Fruit fly (Drosophila melanogaster) whole organism, embryonic: ENCODE results near the gene aop.
A peak's percentile ranks its signal among the peaks of the same experiment; 100 is the strongest.

Source experiments
- Atf-2 ChIP-seq: fragments of 200-800 bp; sonication (Bioruptor generic); optimal IDR thresholded peaks from 2 replicates; lab custom pipeline; 2016; ENCODE audit warnings: missing biosample characterization, missing genetic modification characterization
- Atf6 ChIP-seq: fragments of 200-800 bp; sonication (Bioruptor generic); IDR thresholded peaks from 2 replicates; pipeline ENCODE4 v1.3.6; 2022; ENCODE audit warnings: missing biosample characterization, missing genetic modification characterization
- Bdp1 ChIP-seq: fragments of 200-800 bp; sonication (Bioruptor generic); optimal IDR thresholded peaks from 3 replicates; lab custom pipeline; 2016; ENCODE audit warnings: missing biosample characterization, missing genetic modification characterization
- Bgb ChIP-seq: fragments of 200-800 bp; sonication (Bioruptor generic); IDR thresholded peaks from 2 replicates; pipeline ENCODE4 v1.3.6; 2022; ENCODE audit warnings: missing biosample characterization, missing genetic modification characterization; ENCODE audit not compliant: partially characterized antibody
- CG1024 ChIP-seq: fragments of 200-800 bp; sonication (Bioruptor generic); IDR thresholded peaks from 2 replicates; pipeline ENCODE4 v1.3.6; 2022; ENCODE audit warnings: missing biosample characterization, missing genetic modification characterization
- CG10654 ChIP-seq: fragments of 200-800 bp; sonication (Bioruptor generic); optimal IDR thresholded peaks from 2 replicates; lab custom pipeline; 2016; ENCODE audit warnings: missing biosample characterization, missing genetic modification characterization
- CG11560 ChIP-seq: fragments of 200-800 bp; sonication (Bioruptor generic); IDR thresholded peaks from 3 replicates; pipeline ENCODE4 v1.3.6; 2022; ENCODE audit warnings: missing biosample characterization, missing genetic modification characterization
- CG12744 ChIP-seq: fragments of 200-800 bp; sonication (Bioruptor generic); optimal IDR thresholded peaks from 2 replicates; lab custom pipeline; 2016; ENCODE audit warnings: missing biosample characterization, missing genetic modification characterization
- CG13775 ChIP-seq: fragments of 200-800 bp; sonication (Bioruptor generic); optimal IDR thresholded peaks from 3 replicates; lab custom pipeline; 2017; ENCODE audit warnings: missing biosample characterization, mild to moderate bottlenecking, missing genetic modification characterization
- CG14667 ChIP-seq: fragments of 200-800 bp; sonication (Bioruptor generic); IDR thresholded peaks from 2 replicates; pipeline ENCODE4 v1.3.6; 2022; ENCODE audit warnings: missing biosample characterization, missing genetic modification characterization
- CG30020 ChIP-seq: fragments of 200-800 bp; optimal IDR thresholded peaks from 2 replicates; lab custom pipeline; 2019; ENCODE audit warnings: missing biosample characterization, mild to moderate bottlenecking, missing genetic modification characterization, moderate library complexity
- CG32532 ChIP-seq: fragments of 200-800 bp; sonication (Bioruptor generic); IDR thresholded peaks from 2 replicates; pipeline ENCODE4 v1.3.6; 2022; ENCODE audit warnings: missing biosample characterization, missing genetic modification characterization
- CG4404 ChIP-seq: fragments of 200-800 bp; sonication (Bioruptor generic); IDR thresholded peaks from 2 replicates; pipeline ENCODE4 v1.3.6; 2022; ENCODE audit warnings: missing biosample characterization, missing genetic modification characterization
- CG5953 ChIP-seq: fragments of 200-800 bp; sonication (Bioruptor generic); IDR thresholded peaks from 2 replicates; pipeline ENCODE4 v1.3.6; 2022; ENCODE audit warnings: missing biosample characterization, missing genetic modification characterization
- CG7987 ChIP-seq: fragments of 200-800 bp; sonication (Bioruptor generic); optimal IDR thresholded peaks from 2 replicates; lab custom pipeline; 2018; ENCODE audit warnings: missing biosample characterization, mild to moderate bottlenecking, missing genetic modification characterization, moderate library complexity
- CG8478 ChIP-seq: fragments of >200 bp; optimal IDR thresholded peaks from 2 replicates; lab custom pipeline; 2018
- CG9215 ChIP-seq: fragments of 200-800 bp; sonication (Bioruptor generic); IDR thresholded peaks from 2 replicates; pipeline ENCODE4 v1.3.6; 2022; ENCODE audit warnings: missing biosample characterization, missing genetic modification characterization
- CG9797 ChIP-seq: fragments of 200-800 bp; sonication (Bioruptor generic); optimal IDR thresholded peaks from 3 replicates; lab custom pipeline; 2018; ENCODE audit warnings: missing biosample characterization, mild to moderate bottlenecking, missing genetic modification characterization
- Deaf1 ChIP-seq: fragments of 200-800 bp; optimal IDR thresholded peaks from 3 replicates; lab custom pipeline; 2019; ENCODE audit warnings: missing biosample characterization, mild to moderate bottlenecking, missing genetic modification characterization, moderate library complexity
- Doc2 ChIP-seq: fragments of 200-800 bp; sonication (Bioruptor generic); IDR thresholded peaks from 2 replicates; pipeline ENCODE4 v1.3.6; 2022; ENCODE audit warnings: missing biosample characterization, missing genetic modification characterization
- Drgx ChIP-seq: fragments of 200-800 bp; sonication (Bioruptor generic); IDR thresholded peaks from 2 replicates; pipeline ENCODE4 v1.3.6; 2022; ENCODE audit warnings: missing biosample characterization, missing genetic modification characterization
- Fer1 ChIP-seq: fragments of 200-800 bp; sonication (Bioruptor generic); optimal IDR thresholded peaks from 2 replicates; lab custom pipeline; 2017; ENCODE audit warnings: missing biosample characterization, mild to moderate bottlenecking, missing genetic modification characterization
- Fer2 ChIP-seq: fragments of 200-800 bp; sonication (Bioruptor generic); optimal IDR thresholded peaks from 2 replicates; lab custom pipeline; 2018; ENCODE audit warnings: missing biosample characterization, mild to moderate bottlenecking, missing genetic modification characterization, moderate library complexity
- H15 ChIP-seq: fragments of 200-800 bp; sonication (Bioruptor generic); IDR thresholded peaks from 3 replicates; pipeline ENCODE4 v1.3.6; 2022; ENCODE audit warnings: missing biosample characterization, missing genetic modification characterization
- Ptx1 ChIP-seq: fragments of 200-800 bp; sonication (Bioruptor generic); IDR thresholded peaks from 2 replicates; pipeline ENCODE4 v1.3.6; 2022; ENCODE audit warnings: missing biosample characterization, missing genetic modification characterization
- Spps ChIP-seq: fragments of 200-800 bp; sonication (Bioruptor generic); optimal IDR thresholded peaks from 2 replicates; lab custom pipeline; 2018; ENCODE audit warnings: missing biosample characterization, mild to moderate bottlenecking, missing genetic modification characterization
- Sry-β ChIP-seq: fragments of 200-800 bp; sonication (Bioruptor generic); optimal IDR thresholded peaks from 2 replicates; lab custom pipeline; 2018; ENCODE audit warnings: missing biosample characterization, mild to moderate bottlenecking, missing genetic modification characterization, moderate library complexity
- abd-A ChIP-seq: fragments of 200-800 bp; sonication (Bioruptor generic); optimal IDR thresholded peaks from 3 replicates; lab custom pipeline; 2019; ENCODE audit warnings: missing biosample characterization, mild to moderate bottlenecking, missing genetic modification characterization, moderate library complexity
- ase ChIP-seq: fragments of 200-800 bp; sonication (Bioruptor generic); IDR thresholded peaks from 3 replicates; pipeline ENCODE4 v1.3.6; 2022; ENCODE audit warnings: missing biosample characterization, missing genetic modification characterization
- dimm ChIP-seq: fragments of 200-800 bp; sonication (Bioruptor generic); IDR thresholded peaks from 2 replicates; pipeline ENCODE4 v1.3.6; 2022; ENCODE audit warnings: missing biosample characterization, missing genetic modification characterization
- dysf ChIP-seq: fragments of 200-800 bp; sonication (Bioruptor generic); IDR thresholded peaks from 3 replicates; pipeline ENCODE4 v1.3.6; 2022; ENCODE audit warnings: missing biosample characterization, missing genetic modification characterization
- ems ChIP-seq: fragments of 200-800 bp; sonication (Bioruptor generic); optimal IDR thresholded peaks from 3 replicates; lab custom pipeline; 2016; ENCODE audit warnings: missing biosample characterization, missing genetic modification characterization
- fd102C ChIP-seq: fragments of 200-800 bp; sonication (Bioruptor generic); optimal IDR thresholded peaks from 2 replicates; lab custom pipeline; 2018; ENCODE audit warnings: missing biosample characterization, mild to moderate bottlenecking, missing genetic modification characterization, moderate library complexity
- ftz-f1 ChIP-seq: fragments of 200-800 bp; sonication (Bioruptor generic); optimal IDR thresholded peaks from 2 replicates; lab custom pipeline; 2016; ENCODE audit warnings: missing biosample characterization, missing genetic modification characterization
- gfzf ChIP-seq: fragments of 200-800 bp; sonication (Bioruptor generic); optimal IDR thresholded peaks from 2 replicates; lab custom pipeline; 2016; ENCODE audit warnings: missing biosample characterization, mild to moderate bottlenecking, missing genetic modification characterization, moderate library complexity
- ham ChIP-seq: fragments of 200-800 bp; sonication (Bioruptor generic); IDR thresholded peaks from 2 replicates; pipeline ENCODE4 v1.3.6; 2022; ENCODE audit warnings: missing biosample characterization, missing genetic modification characterization
- kah ChIP-seq: fragments of 200-800 bp; sonication (Bioruptor generic); optimal IDR thresholded peaks from 2 replicates; lab custom pipeline; 2018; ENCODE audit warnings: missing biosample characterization, mild to moderate bottlenecking, missing genetic modification characterization
- kni ChIP-seq: fragments of 200-800 bp; sonication (Bioruptor generic); optimal IDR thresholded peaks from 3 replicates; lab custom pipeline; 2017; ENCODE audit warnings: mild to moderate bottlenecking, missing biosample characterization, missing genetic modification reagents, missing genetic modification characterization
- luna ChIP-seq: fragments of 200-800 bp; sonication (Bioruptor generic); optimal IDR thresholded peaks from 2 replicates; lab custom pipeline; 2016; ENCODE audit warnings: missing biosample characterization, missing genetic modification characterization
- pros ChIP-seq: fragments of 200-800 bp; sonication (Bioruptor generic); optimal IDR thresholded peaks from 3 replicates; lab custom pipeline; 2019; ENCODE audit warnings: missing biosample characterization, mild to moderate bottlenecking, missing genetic modification characterization, moderate library complexity
- pzg ChIP-seq: fragments of 200-800 bp; sonication (Bioruptor generic); optimal IDR thresholded peaks from 3 replicates; lab custom pipeline; 2018; ENCODE audit warnings: missing biosample characterization, mild to moderate bottlenecking, missing genetic modification characterization, moderate library complexity
- ranshi ChIP-seq: fragments of 200-800 bp; sonication (Bioruptor generic); IDR thresholded peaks from 2 replicates; pipeline ENCODE4 v1.3.6; 2022; ENCODE audit warnings: missing biosample characterization, missing genetic modification characterization
- sens ChIP-seq: fragments of 200-800 bp; sonication (Bioruptor generic); peaks from one replicate; lab custom pipeline; 2016; ENCODE audit warnings: missing biosample characterization, missing genetic modification characterization
- sens-2 ChIP-seq: fragments of 200-800 bp; sonication (Bioruptor generic); IDR thresholded peaks from 2 replicates; pipeline ENCODE4 v1.3.6; 2022; ENCODE audit warnings: missing biosample characterization, missing genetic modification characterization
- slp2 ChIP-seq: fragments of 200-800 bp; sonication (Bioruptor generic); optimal IDR thresholded peaks from 2 replicates; lab custom pipeline; 2016; ENCODE audit warnings: missing biosample characterization, missing genetic modification characterization
- sqz ChIP-seq: fragments of 200-800 bp; sonication (Bioruptor generic); optimal IDR thresholded peaks from 3 replicates; lab custom pipeline; 2018; ENCODE audit warnings: missing biosample characterization, mild to moderate bottlenecking, missing genetic modification characterization
- stwl ChIP-seq: fragments of 200-800 bp; sonication (Bioruptor generic); optimal IDR thresholded peaks from 3 replicates; lab custom pipeline; 2018; ENCODE audit warnings: missing biosample characterization, mild to moderate bottlenecking, missing genetic modification characterization, moderate library complexity
- tll ChIP-seq, 2 experiments: fragments of 200-800 bp in 1 of 2; fragments of >200 bp in 1 of 2; sonication (Bioruptor generic) in 1 of 2; optimal IDR thresholded peaks; 2 replicates each; lab custom pipeline; 2017 to 2019; ENCODE audit warnings: missing biosample characterization in 2 of 2, missing genetic modification characterization in 2 of 2, mild to moderate bottlenecking in 1 of 2, moderate library complexity in 1 of 2
- unpg ChIP-seq: fragments of 200-800 bp; sonication (Bioruptor generic); optimal IDR thresholded peaks from 3 replicates; lab custom pipeline; 2018; ENCODE audit warnings: missing biosample characterization, mild to moderate bottlenecking, missing genetic modification characterization, moderate library complexity
- vnd ChIP-seq: fragments of 200-800 bp; sonication (Bioruptor generic); IDR thresholded peaks from 3 replicates; pipeline ENCODE4 v1.3.6; 2022; ENCODE audit warnings: missing biosample characterization, missing genetic modification characterization; ENCODE audit not compliant: partially characterized antibody
- wek ChIP-seq: fragments of 200-800 bp; sonication (Bioruptor generic); optimal IDR thresholded peaks from 3 replicates; lab custom pipeline; 2018; ENCODE audit warnings: missing biosample characterization, mild to moderate bottlenecking, missing genetic modification characterization, moderate library complexity
- zfh1 ChIP-seq: fragments of 200-800 bp; sonication (Bioruptor generic); IDR thresholded peaks from 3 replicates; pipeline ENCODE4 v1.3.6; 2022; ENCODE audit warnings: missing biosample characterization, missing genetic modification characterization
- zfh2 ChIP-seq: fragments of 200-800 bp; sonication (Bioruptor generic); optimal IDR thresholded peaks from 2 replicates; lab custom pipeline; 2016; ENCODE audit warnings: missing biosample characterization, missing genetic modification characterization

The aop gene

DNA sequence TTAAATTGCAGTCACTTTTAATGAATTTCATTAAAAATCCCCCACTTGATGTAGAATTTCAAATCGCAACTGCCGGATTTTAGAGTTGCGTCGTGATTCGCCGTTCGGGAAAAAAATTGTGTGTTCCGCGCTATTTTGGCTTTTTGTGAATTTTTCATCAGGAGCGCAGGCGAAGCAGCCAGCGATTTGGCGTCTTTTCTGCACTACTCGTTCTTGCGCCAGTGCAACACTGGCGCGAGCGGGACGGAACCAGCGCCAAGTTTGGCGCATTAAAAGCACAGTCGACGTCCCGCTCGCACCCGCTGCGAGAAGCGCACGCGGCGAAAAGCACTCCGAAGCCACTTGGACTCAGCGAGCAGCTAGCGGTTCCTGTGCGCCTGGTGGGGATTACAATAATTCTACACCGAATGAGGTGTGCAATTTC, 14.8 kb upstream of the aop start (continued):
- no peak for TF ChIP-seq Drgx (GFP tag; lab: Robert Waterston, UW)
- TF ChIP-seq Atf-2 (GFP tag; lab: Kevin White, UChicago), result no peak
- TF ChIP-seq kni (GFP tag; lab: Kevin White, UChicago), result peak; percentile 87
- peak; percentile 69 for TF ChIP-seq Sry-β
- no peak for TF ChIP-seq CG5953 (GFP tag; lab: Robert Waterston, UW)
- no peak for TF ChIP-seq ranshi
- peak; percentile 95 for TF ChIP-seq sens (GFP tag; lab: Kevin White, UChicago)
- no peak for TF ChIP-seq sens-2 (GFP tag; lab: Robert Waterston, UW)
- peak; percentile 17 for TF ChIP-seq CG9797 (GFP tag; lab: Kevin White, UChicago)
- no peak for TF ChIP-seq Doc2 (GFP tag; lab: Robert Waterston, UW)
- peak; percentile 70 for TF ChIP-seq CG7987 (GFP tag; lab: Kevin White, UChicago)
- TF ChIP-seq Deaf1 (tag; lab: Kevin White, UChicago), result peak; percentile 83
- TF ChIP-seq CG9215, result no peak
- TF ChIP-seq tll (GFP tag; optimal IDR thresholded peaks at IDR 0.05; lab: Kevin White, UChicago), result no peak
- TF ChIP-seq pzg (GFP tag; lab: Kevin White, UChicago), result peak; percentile 79
- peak; percentile 29 for TF ChIP-seq wek (GFP tag; lab: Kevin White, UChicago)
- no peak for TF ChIP-seq zfh2 (GFP tag; lab: Kevin White, UChicago)
- TF ChIP-seq dimm (GFP tag; lab: Robert Waterston, UW), result no peak
- TF ChIP-seq ase (GFP tag; lab: Robert Waterston, UW), result no peak
- peak; percentile 57 for TF ChIP-seq gfzf (GFP tag; lab: Kevin White, UChicago)
- no peak for TF ChIP-seq CG4404
- peak; percentile 4 for TF ChIP-seq Bdp1 (GFP tag; lab: Kevin White, UChicago)
- no peak for TF ChIP-seq vnd (GFP tag; lab: Robert Waterston, UW)
- TF ChIP-seq pros (GFP tag; lab: Kevin White, UChicago), result peak; percentile 79
- TF ChIP-seq CG1024 (GFP tag; lab: Robert Waterston, UW), result no peak
- TF ChIP-seq H15, result no peak
- peak; percentile 46 for TF ChIP-seq CG12744 (GFP tag; lab: Kevin White, UChicago)
- no peak for TF ChIP-seq CG13775 (GFP tag; lab: Kevin White, UChicago)
- no peak for TF ChIP-seq CG32532 (GFP tag; lab: Robert Waterston, UW)
- no peak for TF ChIP-seq ham (GFP tag; lab: Robert Waterston, UW)
- TF ChIP-seq luna (GFP tag; lab: Kevin White, UChicago), result no peak
- TF ChIP-seq Atf6 (GFP tag; lab: Robert Waterston, UW), result no peak
- no peak for TF ChIP-seq dysf
- peak; percentile 75 for TF ChIP-seq Fer1 (GFP tag; lab: Kevin White, UChicago)
- no peak for TF ChIP-seq Ptx1 (GFP tag; lab: Robert Waterston, UW)
- TF ChIP-seq Spps, result no peak
- TF ChIP-seq Fer2 (tag; lab: Kevin White, UChicago), result no peak
- TF ChIP-seq Bgb (GFP tag; lab: Robert Waterston, UW), result no peak
- TF ChIP-seq ems, result peak; percentile 37
- no peak for TF ChIP-seq fd102C (GFP tag; lab: Kevin White, UChicago)
- TF ChIP-seq slp2 (GFP tag; lab: Kevin White, UChicago), result no peak
- TF ChIP-seq kah (GFP tag; lab: Kevin White, UChicago), result peak; percentile 74
- no peak for TF ChIP-seq CG10654 (GFP tag; lab: Kevin White, UChicago)
- no peak for TF ChIP-seq CG30020
- TF ChIP-seq CG11560 (tag; lab: Robert Waterston, UW), result no peak
- peak; percentile 67 for TF ChIP-seq stwl (tag; lab: Kevin White, UChicago)
- no peak for TF ChIP-seq zfh1
- peak; percentile 95 for TF ChIP-seq ftz-f1 (GFP tag; lab: Kevin White, UChicago)
- TF ChIP-seq sqz (GFP tag; lab: Kevin White, UChicago), result peak; percentile 86
- peak; percentile 90 for TF ChIP-seq CG8478
- TF ChIP-seq abd-A (tag; lab: Kevin White, UChicago), result peak; percentile 98
- TF ChIP-seq unpg, result peak; percentile 25
- TF ChIP-seq CG14667 (GFP tag; lab: Robert Waterston, UW), result no peak
